Worm (Caenorhabditis elegans): ENCODE measurements around the gene ZK105.13.

ce11 chrV:7728003-7728678 lies 15.2 kb upstream of the ZK105.13 start:
- TF ChIP-seq blmp-1 (tag; optimal IDR thresholded peaks at IDR 0.05) (peak; percentile 98), mdl-1 (tag; optimal IDR thresholded peaks at IDR 0.05) (no peak), lin-15B (tag; optimal IDR thresholded peaks at IDR 0.05) (no peak), C04F5.9 (tag; optimal IDR thresholded peaks at IDR 0.05) (no peak), nhr-12 (tag; optimal IDR thresholded peaks at IDR 0.05) (no peak), zip-4 (GFP tag; optimal IDR thresholded peaks at IDR 0.05) (peak; percentile 52), ceh-82 (tag; optimal IDR thresholded peaks at IDR 0.05) (peak; percentile 29 to 81 (median 41)), egl-13 (tag; optimal IDR thresholded peaks at IDR 0.05) (peak; percentile 96)
